Fruit fly (Drosophila melanogaster) whole organism, embryonic: ENCODE measurements around the gene CG1785.

Experiments
- ATbp ChIP-seq: fragments of 200-800 bp; sonication (Bioruptor generic); optimal IDR thresholded peaks from 2 replicates; lab custom pipeline; 2017; ENCODE audit warnings: missing biosample characterization, mild to moderate bottlenecking, missing genetic modification characterization, missing genetic modification reagents
- Ada2b ChIP-seq: fragments of 200-800 bp; sonication (Bioruptor generic); IDR thresholded peaks from 2 replicates; pipeline ENCODE4 v1.3.6; 2022; ENCODE audit warnings: missing biosample characterization, missing genetic modification characterization
- Atf6 ChIP-seq: fragments of 200-800 bp; sonication (Bioruptor generic); IDR thresholded peaks from 2 replicates; pipeline ENCODE4 v1.3.6; 2022; ENCODE audit warnings: missing biosample characterization, missing genetic modification characterization
- CG10274 ChIP-seq: fragments of 200-800 bp; sonication (Bioruptor generic); optimal IDR thresholded peaks from 3 replicates; lab custom pipeline; 2017; ENCODE audit warnings: missing biosample characterization, mild to moderate bottlenecking, missing genetic modification characterization
- CG11456 ChIP-seq: fragments of 200-800 bp; sonication (Bioruptor generic); IDR thresholded peaks from 3 replicates; pipeline ENCODE4 v1.3.6; 2022; ENCODE audit warnings: missing biosample characterization, missing genetic modification characterization
- CG12659 ChIP-seq: fragments of 200-800 bp; sonication (Bioruptor generic); optimal IDR thresholded peaks from 3 replicates; lab custom pipeline; 2017; ENCODE audit warnings: mild to moderate bottlenecking, missing biosample characterization, missing genetic modification reagents, missing genetic modification characterization
- CG13624 ChIP-seq: fragments of 200-800 bp; sonication (Bioruptor generic); optimal IDR thresholded peaks from 2 replicates; lab custom pipeline; 2016; ENCODE audit warnings: missing biosample characterization, missing genetic modification characterization
- CG1602 ChIP-seq: fragments of 200-800 bp; sonication (Bioruptor generic); optimal IDR thresholded peaks from 3 replicates; lab custom pipeline; 2016; ENCODE audit warnings: missing biosample characterization, missing genetic modification characterization
- CG17385 ChIP-seq: fragments of 200-800 bp; sonication (Bioruptor generic); optimal IDR thresholded peaks from 3 replicates; lab custom pipeline; 2018; ENCODE audit warnings: missing biosample characterization, mild to moderate bottlenecking, missing genetic modification characterization
- CG17612 ChIP-seq: fragments of 200-800 bp; sonication (Bioruptor generic); IDR thresholded peaks from 2 replicates; pipeline ENCODE4 v1.3.6; 2022; ENCODE audit warnings: missing biosample characterization, missing genetic modification characterization
- CG1832 ChIP-seq: fragments of 200-800 bp; sonication (Bioruptor generic); optimal IDR thresholded peaks from 2 replicates; lab custom pipeline; 2017; ENCODE audit warnings: missing biosample characterization, mild to moderate bottlenecking, missing genetic modification characterization, inconsistent platforms
- CG2678 ChIP-seq: fragments of 200-800 bp; sonication (Bioruptor generic); optimal IDR thresholded peaks from 3 replicates; lab custom pipeline; 2019; ENCODE audit warnings: missing biosample characterization, mild to moderate bottlenecking, missing genetic modification characterization, moderate library complexity
- CG30431 ChIP-seq: fragments of 200-800 bp; sonication (Bioruptor generic); optimal IDR thresholded peaks from 2 replicates; lab custom pipeline; 2017; ENCODE audit warnings: missing biosample characterization, missing genetic modification characterization
- CG3847 ChIP-seq: fragments of 200-800 bp; sonication (Bioruptor generic); IDR thresholded peaks from 2 replicates; pipeline ENCODE4 v1.3.6; 2022; ENCODE audit warnings: missing biosample characterization, missing genetic modification characterization
- CG6254 ChIP-seq: fragments of 200-800 bp; sonication (Bioruptor generic); optimal IDR thresholded peaks from 3 replicates; lab custom pipeline; 2017; ENCODE audit warnings: mild to moderate bottlenecking, missing biosample characterization, missing genetic modification reagents, missing genetic modification characterization
- CG6272 ChIP-seq: fragments of 200-800 bp; sonication (Bioruptor generic); IDR thresholded peaks from 2 replicates; pipeline ENCODE4 v1.3.6; 2022; ENCODE audit warnings: missing biosample characterization, missing genetic modification characterization
- CG6689 ChIP-seq: fragments of 200-800 bp; sonication (Bioruptor generic); IDR thresholded peaks from 2 replicates; pipeline ENCODE4 v1.3.6; 2022; ENCODE audit warnings: missing biosample characterization, missing genetic modification characterization
- CG7271 ChIP-seq: fragments of 200-800 bp; sonication (Bioruptor generic); optimal IDR thresholded peaks from 2 replicates; lab custom pipeline; 2018; ENCODE audit warnings: missing biosample characterization, mild to moderate bottlenecking, missing genetic modification characterization, moderate library complexity
- CG8290 ChIP-seq, 3 experiments: fragments of 200-800 bp; sonication (Bioruptor generic); optimal IDR thresholded peaks; 2 replicates each; lab custom pipeline; 2016 to 2019; ENCODE audit warnings: missing biosample characterization in 3 of 3, missing genetic modification characterization in 3 of 3, mild to moderate bottlenecking in 2 of 3, moderate library complexity in 1 of 3
- CG8388 ChIP-seq: fragments of 200-800 bp; sonication (Bioruptor generic); optimal IDR thresholded peaks from 2 replicates; lab custom pipeline; 2019; ENCODE audit warnings: missing biosample characterization, mild to moderate bottlenecking, missing genetic modification characterization, moderate library complexity
- CG9437 ChIP-seq: fragments of 200-800 bp; sonication (Bioruptor generic); optimal IDR thresholded peaks from 2 replicates; lab custom pipeline; 2018; ENCODE audit warnings: missing biosample characterization, mild to moderate bottlenecking, missing genetic modification characterization
- CG9932 ChIP-seq: fragments of 200-800 bp; sonication (Bioruptor generic); IDR thresholded peaks from 2 replicates; pipeline ENCODE4 v1.3.6; 2022; ENCODE audit warnings: missing biosample characterization, missing genetic modification characterization
- Camta ChIP-seq: fragments of 200-800 bp; sonication (Bioruptor generic); optimal IDR thresholded peaks from 2 replicates; lab custom pipeline; 2016; ENCODE audit warnings: missing biosample characterization, missing genetic modification characterization
- CkIIα-i1 ChIP-seq: fragments of 200-800 bp; sonication (Bioruptor generic); IDR thresholded peaks from 2 replicates; pipeline ENCODE4 v1.3.6; 2022; ENCODE audit warnings: missing biosample characterization, missing genetic modification characterization
- Ets65A ChIP-seq: fragments of 200-800 bp; sonication (Bioruptor generic); peaks from one replicate; lab custom pipeline; 2016; ENCODE audit warnings: missing biosample characterization, missing genetic modification characterization
- Ets97D ChIP-seq: fragments of 200-800 bp; sonication (Bioruptor generic); optimal IDR thresholded peaks from 3 replicates; lab custom pipeline; 2016; ENCODE audit warnings: missing biosample characterization, missing genetic modification characterization
- Fer1 ChIP-seq: fragments of 200-800 bp; sonication (Bioruptor generic); optimal IDR thresholded peaks from 2 replicates; lab custom pipeline; 2017; ENCODE audit warnings: missing biosample characterization, mild to moderate bottlenecking, missing genetic modification characterization
- Fer3 ChIP-seq: fragments of 200-800 bp; sonication (Bioruptor generic); optimal IDR thresholded peaks from 2 replicates; lab custom pipeline; 2018; ENCODE audit warnings: missing biosample characterization, mild to moderate bottlenecking, missing genetic modification characterization, moderate library complexity
- HHEX ChIP-seq: fragments of 200-800 bp; sonication (Bioruptor generic); optimal IDR thresholded peaks from 3 replicates; lab custom pipeline; 2017; ENCODE audit warnings: missing biosample characterization, mild to moderate bottlenecking, missing genetic modification characterization, missing genetic modification reagents
- HLH3B ChIP-seq: fragments of 200-800 bp; sonication (Bioruptor generic); IDR thresholded peaks from 2 replicates; pipeline ENCODE4 v1.3.6; 2022; ENCODE audit warnings: missing biosample characterization, missing genetic modification characterization
- Lpt ChIP-seq: fragments of >200 bp; optimal IDR thresholded peaks from 2 replicates; lab custom pipeline; 2018; ENCODE audit warnings: missing biosample characterization, missing genetic modification characterization
- Ravus ChIP-seq: fragments of 200-800 bp; sonication (Bioruptor generic); IDR thresholded peaks from 2 replicates; pipeline ENCODE4 v1.3.6; 2022; ENCODE audit warnings: missing biosample characterization, missing genetic modification characterization
- Rfx ChIP-seq: fragments of 200-800 bp; sonication (Bioruptor generic); IDR thresholded peaks from 2 replicates; pipeline ENCODE4 v1.3.6; 2022; ENCODE audit warnings: missing biosample characterization, missing genetic modification characterization
- Rx ChIP-seq: fragments of 200-800 bp; sonication (Bioruptor generic); IDR thresholded peaks from 2 replicates; pipeline ENCODE4 v1.3.6; 2022; ENCODE audit warnings: missing biosample characterization, missing genetic modification characterization
- Spps ChIP-seq: fragments of 200-800 bp; sonication (Bioruptor generic); optimal IDR thresholded peaks from 2 replicates; lab custom pipeline; 2018; ENCODE audit warnings: missing biosample characterization, mild to moderate bottlenecking, missing genetic modification characterization
- YL-1 ChIP-seq: fragments of 200-800 bp; sonication (Bioruptor generic); optimal IDR thresholded peaks from 3 replicates; lab custom pipeline; 2017; ENCODE audit warnings: missing biosample characterization, mild to moderate bottlenecking, missing genetic modification characterization
- ewg ChIP-seq: fragments of 200-800 bp; sonication (Bioruptor generic); optimal IDR thresholded peaks from 3 replicates; lab custom pipeline; 2017; ENCODE audit warnings: mild to moderate bottlenecking, missing biosample characterization, missing genetic modification reagents, missing genetic modification characterization
- gcm2 ChIP-seq: fragments of 200-800 bp; sonication (Bioruptor generic); optimal IDR thresholded peaks from 2 replicates; lab custom pipeline; 2016; ENCODE audit warnings: missing biosample characterization, missing genetic modification characterization
- gsb ChIP-seq: fragments of 200-800 bp; sonication (Bioruptor generic); IDR thresholded peaks from 2 replicates; pipeline ENCODE4 v1.3.6; 2022; ENCODE audit warnings: missing biosample characterization, missing genetic modification characterization
- lbe ChIP-seq: fragments of 200-800 bp; sonication (Bioruptor generic); optimal IDR thresholded peaks from 2 replicates; lab custom pipeline; 2016; ENCODE audit warnings: missing biosample characterization, mild to moderate bottlenecking, missing genetic modification characterization
- lmd ChIP-seq: fragments of 200-800 bp; sonication (Bioruptor generic); IDR thresholded peaks from 2 replicates; pipeline ENCODE4 v1.3.6; 2022; ENCODE audit warnings: missing biosample characterization, missing genetic modification characterization
- odd ChIP-seq: fragments of 200-800 bp; sonication (Bioruptor generic); optimal IDR thresholded peaks from 2 replicates; lab custom pipeline; 2017; ENCODE audit warnings: missing biosample characterization, mild to moderate bottlenecking, missing genetic modification characterization
- pros ChIP-seq: fragments of 200-800 bp; sonication (Bioruptor generic); optimal IDR thresholded peaks from 3 replicates; lab custom pipeline; 2019; ENCODE audit warnings: missing biosample characterization, mild to moderate bottlenecking, missing genetic modification characterization, moderate library complexity
- pum ChIP-seq: fragments of 200-800 bp; sonication (Bioruptor generic); optimal IDR thresholded peaks from 2 replicates; lab custom pipeline; 2016; ENCODE audit warnings: missing biosample characterization, missing genetic modification characterization
- schlank ChIP-seq: fragments of 200-800 bp; sonication (Bioruptor generic); optimal IDR thresholded peaks from 2 replicates; lab custom pipeline; 2018; ENCODE audit warnings: missing biosample characterization, mild to moderate bottlenecking, missing genetic modification characterization
- slou ChIP-seq: fragments of 200-800 bp; sonication (Bioruptor generic); optimal IDR thresholded peaks from 3 replicates; lab custom pipeline; 2016; ENCODE audit warnings: missing biosample characterization, missing genetic modification characterization
- sob ChIP-seq: fragments of 200-800 bp; sonication (Bioruptor generic); IDR thresholded peaks from 2 replicates; pipeline ENCODE4 v1.3.6; 2022; ENCODE audit warnings: missing biosample characterization, missing genetic modification characterization
- stc ChIP-seq: fragments of 200-800 bp; sonication (Bioruptor generic); IDR thresholded peaks from 2 replicates; pipeline ENCODE4 v1.3.6; 2022; ENCODE audit warnings: missing biosample characterization, missing genetic modification characterization
- tgo ChIP-seq: fragments of 200-800 bp; sonication (Bioruptor generic); IDR thresholded peaks from 3 replicates; pipeline ENCODE4 v1.3.6; 2022; ENCODE audit warnings: missing biosample characterization, missing genetic modification characterization
- tin ChIP-seq: fragments of 200-800 bp; sonication (Bioruptor generic); optimal IDR thresholded peaks from 3 replicates; lab custom pipeline; 2016; ENCODE audit warnings: missing biosample characterization, missing genetic modification characterization
- vfl ChIP-seq: fragments of 200-800 bp; sonication (Bioruptor generic); optimal IDR thresholded peaks from 2 replicates; lab custom pipeline; 2016; ENCODE audit warnings: missing biosample characterization, missing genetic modification characterization
- zen2 ChIP-seq: fragments of 200-800 bp; sonication (Bioruptor generic); IDR thresholded peaks from 3 replicates; pipeline ENCODE4 v1.3.6; 2022; ENCODE audit warnings: missing biosample characterization, missing genetic modification characterization; ENCODE audit not compliant: partially characterized antibody

CG1785 gene

DNA sequence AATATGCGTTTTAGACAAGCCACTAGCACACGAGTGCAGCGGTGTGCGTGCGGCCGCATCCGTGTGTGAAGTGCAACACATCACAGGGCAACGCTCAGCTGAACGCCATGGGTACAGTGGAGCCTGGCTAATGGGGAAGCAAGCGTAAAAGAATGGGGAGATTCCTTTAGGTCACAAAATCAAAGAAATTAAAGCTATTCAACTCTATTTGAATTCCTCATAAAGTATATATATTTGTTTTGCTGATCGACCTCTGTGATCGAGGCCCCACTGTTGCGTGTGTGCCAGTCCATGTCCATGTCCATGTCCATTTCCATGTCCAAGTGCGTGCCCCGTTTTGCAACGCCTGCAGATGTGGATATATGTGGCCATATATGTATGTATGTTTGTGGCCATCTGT is 40.6 kb downstream of the CG1785 start (continued):
- no peak for TF ChIP-seq schlank (tag; lab: Kevin White, UChicago)
- no peak for TF ChIP-seq Rfx (GFP tag; lab: Robert Waterston, UW)
- no peak for TF ChIP-seq slou
- TF ChIP-seq stc (GFP tag; lab: Robert Waterston, UW), result no peak
- no peak for TF ChIP-seq odd (GFP tag; lab: Kevin White, UChicago)
- TF ChIP-seq CG6689 (GFP tag; lab: Robert Waterston, UW), result peak; percentile 51; the same call in 1 of the 2 replicates
- TF ChIP-seq Fer3 (tag; lab: Kevin White, UChicago), result no peak
- TF ChIP-seq HHEX, result no peak
- TF ChIP-seq CG8388 (GFP tag; lab: Kevin White, UChicago), result peak; percentile 0
- TF ChIP-seq Rx (GFP tag; lab: Robert Waterston, UW), result peak; percentile 22; the same call in 1 of the 2 replicates
- no peak for TF ChIP-seq CG6254
- no peak for TF ChIP-seq CG8290 (GFP tag; optimal IDR thresholded peaks at IDR 0.05; lab: Kevin White, UChicago)
- no peak for TF ChIP-seq CG8290 (tag; optimal IDR thresholded peaks at IDR 0.05; lab: Kevin White, UChicago)
- no peak for TF ChIP-seq Ravus (GFP tag; lab: Robert Waterston, UW)
- TF ChIP-seq tin (GFP tag; lab: Kevin White, UChicago), result no peak
- no peak for TF ChIP-seq Ets97D (GFP tag; lab: Kevin White, UChicago)
- TF ChIP-seq vfl (GFP tag; lab: Kevin White, UChicago), result no peak
- TF ChIP-seq CG17612 (GFP tag; lab: Robert Waterston, UW), result no peak
- no peak for TF ChIP-seq CG6272 (GFP tag; lab: Robert Waterston, UW)
- no peak for TF ChIP-seq CG9932 (GFP tag; lab: Robert Waterston, UW)
- TF ChIP-seq Atf6 (GFP tag; lab: Robert Waterston, UW), result no peak
- no peak for TF ChIP-seq gcm2 (GFP tag; lab: Kevin White, UChicago)
- no peak for TF ChIP-seq CG9437 (GFP tag; lab: Kevin White, UChicago)
- no peak for TF ChIP-seq pros (GFP tag; lab: Kevin White, UChicago)
- TF ChIP-seq CG10274 (GFP tag; lab: Kevin White, UChicago), result no peak
- no peak for TF ChIP-seq CG7271 (tag; lab: Kevin White, UChicago)
- no peak for TF ChIP-seq ATbp (GFP tag; lab: Kevin White, UChicago)
- TF ChIP-seq gsb (GFP tag; lab: Robert Waterston, UW), result no peak
- TF ChIP-seq Fer1 (GFP tag; lab: Kevin White, UChicago), result no peak
- no peak for TF ChIP-seq YL-1
- TF ChIP-seq CG30431 (GFP tag; lab: Kevin White, UChicago), result peak; percentile 25
- peak; percentile 50 for TF ChIP-seq Ets65A (GFP tag; lab: Kevin White, UChicago)
- no peak for TF ChIP-seq CG1602 (GFP tag; lab: Kevin White, UChicago)
- TF ChIP-seq pum (GFP tag; lab: Kevin White, UChicago), result no peak
- no peak for TF ChIP-seq zen2 (GFP tag; lab: Robert Waterston, UW)
- TF ChIP-seq Ada2b (GFP tag; lab: Robert Waterston, UW), result no peak
- peak; percentile 9 for TF ChIP-seq CG2678 (tag; lab: Kevin White, UChicago)
- TF ChIP-seq CG11456, result no peak
- no peak for TF ChIP-seq CG13624 (GFP tag; lab: Kevin White, UChicago)
- peak; percentile 23; the same call in 1 of the 3 replicates for TF ChIP-seq tgo (GFP tag; lab: Robert Waterston, UW)
- TF ChIP-seq HLH3B, result no peak; the same call in 1 of the 2 replicates
- TF ChIP-seq CG12659 (GFP tag; lab: Kevin White, UChicago), result no peak
- no peak for TF ChIP-seq CkIIα-i1 (GFP tag; lab: Robert Waterston, UW)
- TF ChIP-seq CG1832, result no peak
- TF ChIP-seq sob, result no peak
- TF ChIP-seq CG3847 (GFP tag; lab: Robert Waterston, UW), result no peak
- TF ChIP-seq ewg (GFP tag; lab: Kevin White, UChicago), result no peak
- no peak for TF ChIP-seq CG17385 (GFP tag; lab: Kevin White, UChicago)
- no peak for TF ChIP-seq Camta (GFP tag; lab: Kevin White, UChicago)
- peak; percentile 34; the same call in 1 of the 2 replicates for TF ChIP-seq lmd (GFP tag; lab: Robert Waterston, UW)
- TF ChIP-seq Spps, result no peak
- TF ChIP-seq lbe (GFP tag; lab: Kevin White, UChicago), result no peak
- no peak for TF ChIP-seq Lpt (GFP tag; lab: Kevin White, UChicago)
